Fruit fly (Drosophila melanogaster) whole organism, embryonic: Measurements from ENCODE around the gene CG31633.

Source experiments
- B-H2 ChIP-seq: fragments of 200-800 bp; sonication (Bioruptor generic); optimal IDR thresholded peaks from 2 replicates; lab custom pipeline; 2018; ENCODE audit warnings: missing biosample characterization, mild to moderate bottlenecking, missing genetic modification characterization
- CG1024 ChIP-seq: fragments of 200-800 bp; sonication (Bioruptor generic); IDR thresholded peaks from 2 replicates; pipeline ENCODE4 v1.3.6; 2022; ENCODE audit warnings: missing biosample characterization, missing genetic modification characterization
- CG10979 ChIP-seq: fragments of 200-800 bp; sonication (Bioruptor generic); optimal IDR thresholded peaks from 2 replicates; lab custom pipeline; 2018; ENCODE audit warnings: missing biosample characterization, mild to moderate bottlenecking, missing genetic modification characterization, moderate library complexity
- CG12299 ChIP-seq: fragments of 200-800 bp; sonication (Bioruptor generic); optimal IDR thresholded peaks from 2 replicates; lab custom pipeline; 2018; ENCODE audit warnings: missing biosample characterization, mild to moderate bottlenecking, missing genetic modification characterization
- CG1233 ChIP-seq: fragments of 200-800 bp; sonication (Bioruptor generic); optimal IDR thresholded peaks from 4 replicates; lab custom pipeline; 2018; ENCODE audit warnings: missing biosample characterization, mild to moderate bottlenecking, missing genetic modification characterization
- CG12391 ChIP-seq: fragments of 200-800 bp; sonication (Bioruptor generic); optimal IDR thresholded peaks from 3 replicates; lab custom pipeline; 2018; ENCODE audit warnings: missing biosample characterization, mild to moderate bottlenecking, missing genetic modification characterization, moderate library complexity
- CG1529 ChIP-seq: fragments of 200-800 bp; sonication (Bioruptor generic); optimal IDR thresholded peaks from 3 replicates; lab custom pipeline; 2018; ENCODE audit warnings: missing biosample characterization, missing genetic modification characterization
- CG17612 ChIP-seq: fragments of 200-800 bp; sonication (Bioruptor generic); IDR thresholded peaks from 2 replicates; pipeline ENCODE4 v1.3.6; 2022; ENCODE audit warnings: missing biosample characterization, missing genetic modification characterization
- CG17829 ChIP-seq: fragments of 200-800 bp; optimal IDR thresholded peaks from 2 replicates; lab custom pipeline; 2019; ENCODE audit warnings: missing biosample characterization, mild to moderate bottlenecking, missing genetic modification characterization, moderate library complexity
- CG2116 ChIP-seq: fragments of 200-800 bp; sonication (Bioruptor generic); optimal IDR thresholded peaks from 3 replicates; lab custom pipeline; 2018; ENCODE audit warnings: missing biosample characterization, mild to moderate bottlenecking, missing genetic modification characterization
- CG2889 ChIP-seq: fragments of 200-800 bp; sonication (Bioruptor generic); IDR thresholded peaks from 3 replicates; pipeline ENCODE4 v1.3.6; 2022; ENCODE audit warnings: missing biosample characterization, missing genetic modification characterization
- CG32772 ChIP-seq: fragments of 200-800 bp; sonication (Bioruptor generic); IDR thresholded peaks from 2 replicates; pipeline ENCODE4 v1.3.6; 2022; ENCODE audit warnings: missing biosample characterization, missing genetic modification characterization
- CG3847 ChIP-seq: fragments of 200-800 bp; sonication (Bioruptor generic); IDR thresholded peaks from 2 replicates; pipeline ENCODE4 v1.3.6; 2022; ENCODE audit warnings: missing biosample characterization, missing genetic modification characterization
- CG4360 ChIP-seq: fragments of 200-800 bp; sonication (Bioruptor generic); IDR thresholded peaks from 2 replicates; pipeline ENCODE4 v1.3.6; 2022; ENCODE audit warnings: missing biosample characterization, missing genetic modification characterization
- CG5180 ChIP-seq: fragments of 200-800 bp; sonication (Bioruptor generic); optimal IDR thresholded peaks from 3 replicates; lab custom pipeline; 2017; ENCODE audit warnings: missing biosample characterization, missing genetic modification characterization, mild to moderate bottlenecking, moderate library complexity, missing genetic modification reagents
- CG5953 ChIP-seq: fragments of 200-800 bp; sonication (Bioruptor generic); IDR thresholded peaks from 2 replicates; pipeline ENCODE4 v1.3.6; 2022; ENCODE audit warnings: missing biosample characterization, missing genetic modification characterization
- CG6765 ChIP-seq: fragments of 200-800 bp; sonication (Bioruptor generic); optimal IDR thresholded peaks from 3 replicates; lab custom pipeline; 2017; ENCODE audit warnings: missing biosample characterization, mild to moderate bottlenecking, missing genetic modification characterization
- CG6791 ChIP-seq: fragments of 200-800 bp; sonication (Bioruptor generic); IDR thresholded peaks from 3 replicates; pipeline ENCODE4 v1.3.6; 2022; ENCODE audit warnings: missing biosample characterization, missing genetic modification characterization; ENCODE audit not compliant: partially characterized antibody
- CG7786 ChIP-seq: fragments of 200-800 bp; sonication (Bioruptor generic); optimal IDR thresholded peaks from 2 replicates; lab custom pipeline; 2016; ENCODE audit warnings: missing biosample characterization, missing genetic modification characterization
- CG9437 ChIP-seq: fragments of 200-800 bp; sonication (Bioruptor generic); optimal IDR thresholded peaks from 2 replicates; lab custom pipeline; 2018; ENCODE audit warnings: missing biosample characterization, mild to moderate bottlenecking, missing genetic modification characterization
- CG9609 ChIP-seq: fragments of 200-800 bp; sonication (Bioruptor generic); optimal IDR thresholded peaks from 3 replicates; lab custom pipeline; 2016; ENCODE audit warnings: missing biosample characterization, missing genetic modification characterization
- Chrac-16 ChIP-seq: fragments of 200-800 bp; sonication (Bioruptor generic); optimal IDR thresholded peaks from 3 replicates; lab custom pipeline; 2016; ENCODE audit warnings: missing biosample characterization, missing genetic modification characterization
- D19A ChIP-seq: fragments of 200-800 bp; optimal IDR thresholded peaks from 3 replicates; lab custom pipeline; 2019; ENCODE audit warnings: missing biosample characterization, mild to moderate bottlenecking, missing genetic modification characterization, moderate library complexity
- E2f1 ChIP-seq: fragments of 200-800 bp; sonication (Bioruptor generic); IDR thresholded peaks from 2 replicates; pipeline ENCODE4 v1.3.6; 2022; ENCODE audit warnings: missing biosample characterization, missing genetic modification characterization
- Hmx ChIP-seq: fragments of 200-800 bp; sonication (Bioruptor generic); optimal IDR thresholded peaks from 2 replicates; lab custom pipeline; 2016; ENCODE audit warnings: missing biosample characterization, missing genetic modification characterization
- Hr78 ChIP-seq, 2 experiments: fragments of 200-800 bp in 1 of 2; fragments of >200 bp in 1 of 2; sonication (Bioruptor generic) in 1 of 2; optimal IDR thresholded peaks; 2 replicates each; lab custom pipeline; 2017 to 2019; ENCODE audit warnings: missing biosample characterization in 2 of 2, missing genetic modification characterization in 2 of 2, mild to moderate bottlenecking in 1 of 2, moderate library complexity in 1 of 2
- Meics ChIP-seq: fragments of 200-800 bp; sonication (Bioruptor generic); optimal IDR thresholded peaks from 2 replicates; lab custom pipeline; 2017; ENCODE audit warnings: missing biosample characterization, mild to moderate bottlenecking, missing genetic modification characterization
- Nf-YA ChIP-seq: fragments of 200-800 bp; sonication (Bioruptor generic); IDR thresholded peaks from 2 replicates; pipeline ENCODE4 v1.3.6; 2022; ENCODE audit warnings: missing biosample characterization, missing genetic modification characterization
- Nf-YB ChIP-seq: fragments of 200-800 bp; sonication (Bioruptor generic); optimal IDR thresholded peaks from 3 replicates; lab custom pipeline; 2019; ENCODE audit warnings: missing biosample characterization, mild to moderate bottlenecking, missing genetic modification characterization, moderate library complexity
- TFAM ChIP-seq: fragments of 200-800 bp; sonication (Bioruptor generic); optimal IDR thresholded peaks from 2 replicates; lab custom pipeline; 2017; ENCODE audit warnings: missing biosample characterization, missing genetic modification characterization, inconsistent platforms
- ash1 ChIP-seq: fragments of 200-800 bp; sonication (Bioruptor generic); optimal IDR thresholded peaks from 2 replicates; lab custom pipeline; 2018; ENCODE audit warnings: missing biosample characterization, mild to moderate bottlenecking, missing genetic modification characterization
- az2 ChIP-seq: fragments of 200-800 bp; sonication (Bioruptor generic); optimal IDR thresholded peaks from 3 replicates; lab custom pipeline; 2016; ENCODE audit warnings: missing biosample characterization, missing genetic modification characterization
- dm ChIP-seq: fragments of 200-800 bp; sonication (Bioruptor generic); optimal IDR thresholded peaks from 3 replicates; lab custom pipeline; 2016; ENCODE audit warnings: missing biosample characterization, missing genetic modification characterization
- emc ChIP-seq: fragments of 200-800 bp; sonication (Bioruptor generic); optimal IDR thresholded peaks from 2 replicates; lab custom pipeline; 2016; ENCODE audit warnings: missing biosample characterization, missing genetic modification characterization
- esg ChIP-seq: fragments of 200-800 bp; sonication (Bioruptor generic); conservative IDR thresholded peaks from 2 replicates; pipeline ENCODE4 v1.3.6; 2022; ENCODE audit warnings: missing biosample characterization, missing genetic modification characterization
- gsb ChIP-seq: fragments of 200-800 bp; sonication (Bioruptor generic); IDR thresholded peaks from 2 replicates; pipeline ENCODE4 v1.3.6; 2022; ENCODE audit warnings: missing biosample characterization, missing genetic modification characterization
- hbn ChIP-seq: fragments of 200-800 bp; sonication (Bioruptor generic); IDR thresholded peaks from 2 replicates; pipeline ENCODE4 v1.3.6; 2022; ENCODE audit warnings: missing biosample characterization, missing genetic modification characterization; ENCODE audit not compliant: partially characterized antibody
- her ChIP-seq: fragments of 200-800 bp; sonication (Bioruptor generic); optimal IDR thresholded peaks from 2 replicates; lab custom pipeline; 2016; ENCODE audit warnings: missing biosample characterization, missing genetic modification characterization
- ken ChIP-seq: fragments of 200-800 bp; sonication (Bioruptor generic); IDR thresholded peaks from 3 replicates; pipeline ENCODE4 v1.3.6; 2022; ENCODE audit warnings: missing biosample characterization, missing genetic modification characterization
- lbe ChIP-seq: fragments of 200-800 bp; sonication (Bioruptor generic); optimal IDR thresholded peaks from 2 replicates; lab custom pipeline; 2016; ENCODE audit warnings: missing biosample characterization, mild to moderate bottlenecking, missing genetic modification characterization
- maf-S ChIP-seq: fragments of 200-800 bp; sonication (Bioruptor generic); optimal IDR thresholded peaks from 2 replicates; lab custom pipeline; 2016; ENCODE audit warnings: missing biosample characterization, missing genetic modification characterization
- mam ChIP-seq: fragments of 200-800 bp; sonication (Bioruptor generic); optimal IDR thresholded peaks from 3 replicates; lab custom pipeline; 2016; ENCODE audit warnings: missing biosample characterization, missing genetic modification characterization
- pho ChIP-seq: fragments of 200-800 bp; sonication (Bioruptor generic); optimal IDR thresholded peaks from 2 replicates; lab custom pipeline; 2016; ENCODE audit warnings: missing biosample characterization, missing genetic modification characterization
- pnt ChIP-seq: fragments of 200-800 bp; sonication (Bioruptor generic); optimal IDR thresholded peaks from 3 replicates; lab custom pipeline; 2016; ENCODE audit warnings: missing biosample characterization, missing genetic modification characterization
- pros ChIP-seq: fragments of 200-800 bp; sonication (Bioruptor generic); optimal IDR thresholded peaks from 3 replicates; lab custom pipeline; 2019; ENCODE audit warnings: missing biosample characterization, mild to moderate bottlenecking, missing genetic modification characterization, moderate library complexity
- psq ChIP-seq: fragments of 200-800 bp; sonication (Bioruptor generic); optimal IDR thresholded peaks from 2 replicates; lab custom pipeline; 2017; ENCODE audit warnings: missing biosample characterization, missing genetic modification characterization
- schlank ChIP-seq: fragments of 200-800 bp; sonication (Bioruptor generic); optimal IDR thresholded peaks from 2 replicates; lab custom pipeline; 2018; ENCODE audit warnings: missing biosample characterization, mild to moderate bottlenecking, missing genetic modification characterization
- scrt ChIP-seq: fragments of 200-800 bp; sonication (Bioruptor generic); optimal IDR thresholded peaks from 2 replicates; lab custom pipeline; 2018; ENCODE audit warnings: missing biosample characterization, mild to moderate bottlenecking, missing genetic modification characterization, moderate library complexity
- shn ChIP-seq: fragments of 200-800 bp; sonication (Bioruptor generic); optimal IDR thresholded peaks from 3 replicates; lab custom pipeline; 2016; ENCODE audit warnings: missing biosample characterization, missing genetic modification characterization

The CG31633 gene

DNA sequence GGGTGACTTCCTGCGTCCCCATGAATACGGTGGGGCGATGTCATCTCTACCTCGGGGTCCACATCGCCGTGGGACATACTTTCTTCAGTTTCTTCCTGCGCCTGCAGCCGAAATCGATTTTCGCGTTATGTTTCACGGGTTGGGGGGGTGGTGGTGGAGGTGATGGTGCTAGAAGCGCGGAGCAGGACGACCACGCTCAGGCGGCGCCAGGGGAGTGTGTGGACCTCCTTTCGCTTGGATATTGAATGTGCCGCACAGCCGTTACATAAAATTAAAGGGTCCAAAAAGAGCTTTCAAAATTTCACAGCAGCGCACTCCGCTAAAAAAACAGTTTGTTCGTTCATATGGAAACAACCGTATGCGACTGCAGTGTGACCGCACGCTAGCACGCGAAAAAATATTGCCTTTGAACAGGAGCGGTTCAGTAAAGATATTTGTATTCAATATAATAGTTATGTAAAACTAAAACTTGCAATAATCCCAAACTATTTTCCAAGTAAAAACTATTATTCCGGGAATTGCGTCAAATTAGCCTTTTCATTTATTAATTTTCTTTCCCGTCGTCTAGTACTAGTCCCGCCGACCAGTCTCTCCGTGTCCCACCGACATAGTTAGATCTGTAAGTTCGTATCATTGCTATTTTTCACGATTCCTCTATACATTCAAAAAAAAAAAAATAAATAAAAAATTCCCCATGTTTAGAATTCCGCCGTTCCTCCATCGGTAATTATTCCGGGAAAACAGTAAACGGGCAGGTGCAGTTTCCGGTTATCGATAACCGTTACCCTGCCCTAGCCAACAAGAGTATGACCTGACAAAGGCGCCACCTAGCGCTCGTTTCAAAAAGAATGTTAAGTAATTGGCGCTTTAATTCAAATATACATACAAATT is 28.1 kb upstream of the CG31633 start, which contains the start of gene Nhe3 (continued):
- TF ChIP-seq CG17612 (peak; percentile 59; the same call in 1 of the 2 replicates), maf-S (peak; percentile 59), psq (GFP tag; lab: Kevin White, UChicago) (peak; percentile 39), dm (GFP tag; lab: Kevin White, UChicago) (peak; percentile 39), CG3847 (peak; percentile 81), emc (no peak), Hr78 (GFP tag; optimal IDR thresholded peaks at IDR 0.05; lab: Kevin White, UChicago) (peak in 1 of 2 experiments; percentile 82), CG5180 (GFP tag; lab: Kevin White, UChicago) (peak; percentile 20), Meics (peak; percentile 77), shn (GFP tag; lab: Kevin White, UChicago) (peak; percentile 78), Hmx (peak; percentile 69), scrt (GFP tag; lab: Kevin White, UChicago) (peak; percentile 57), CG7786 (GFP tag; lab: Kevin White, UChicago) (peak; percentile 82), mam (peak; percentile 87), CG9609 (GFP tag; lab: Kevin White, UChicago) (peak; percentile 75), Chrac-16 (GFP tag; lab: Kevin White, UChicago) (peak; percentile 80), D19A (no peak), CG4360 (no peak), CG12299 (tag; lab: Kevin White, UChicago) (peak; percentile 67), CG12391 (tag; lab: Kevin White, UChicago) (peak; percentile 86), CG6765 (GFP tag; lab: Kevin White, UChicago) (peak; percentile 60), CG9437 (GFP tag; lab: Kevin White, UChicago) (peak; percentile 54), CG10979 (tag; lab: Kevin White, UChicago) (peak; percentile 73), pho (GFP tag; lab: Kevin White, UChicago) (peak; percentile 87), CG2889 (GFP tag; lab: Robert Waterston, UW) (peak; percentile 78; the same call in 2 of the 3 replicates), lbe (GFP tag; lab: Kevin White, UChicago) (peak; percentile 48), CG6791 (GFP tag; lab: Robert Waterston, UW) (peak; percentile 65; the same call in 2 of the 3 replicates), Nf-YB (GFP tag; lab: Kevin White, UChicago) (peak; percentile 34), esg (GFP tag; lab: Robert Waterston, UW) (peak; percentile 76), CG32772 (GFP tag; lab: Robert Waterston, UW) (peak; percentile 84), her (GFP tag; lab: Kevin White, UChicago) (peak; percentile 37), pros (GFP tag; lab: Kevin White, UChicago) (no peak), gsb (GFP tag; lab: Robert Waterston, UW) (peak; percentile 60), B-H2 (GFP tag; lab: Kevin White, UChicago) (peak; percentile 67), CG1024 (GFP tag; lab: Robert Waterston, UW) (peak; percentile 68; the same call in 1 of the 2 replicates), CG1233 (peak; percentile 73), hbn (GFP tag; lab: Robert Waterston, UW) (no peak; the same call in 1 of the 2 replicates), ash1 (GFP tag; lab: Kevin White, UChicago) (no peak), schlank (tag; lab: Kevin White, UChicago) (peak; percentile 43), E2f1 (GFP tag; lab: Robert Waterston, UW) (peak; percentile 71), CG2116 (GFP tag; lab: Kevin White, UChicago) (peak; percentile 76), Nf-YA (no peak), CG5953 (GFP tag; lab: Robert Waterston, UW) (peak; percentile 55), az2 (GFP tag; lab: Kevin White, UChicago) (peak; percentile 82), CG1529 (GFP tag; lab: Kevin White, UChicago) (peak; percentile 53), ken (GFP tag; lab: Robert Waterston, UW) (peak; percentile 78), TFAM (GFP tag; lab: Kevin White, UChicago) (no peak), CG17829 (tag; lab: Kevin White, UChicago) (peak; percentile 75), pnt (GFP tag; lab: Kevin White, UChicago) (peak; percentile 57)
